Worm (Caenorhabditis elegans): ENCODE data around the gene arx-4.

- TF ChIP-seq nfya-1 (tag; optimal IDR thresholded peaks at IDR 0.05; ENCODE audit: borderline replicate concordance, insufficient read depth) (no peak), akir-1 (GFP tag; optimal IDR thresholded peaks at IDR 0.05) (no peak), attf-5 (GFP tag; optimal IDR thresholded peaks at IDR 0.05) (no peak), lin-40 (tag; optimal IDR thresholded peaks at IDR 0.05) (no peak), zim-3 (tag; optimal IDR thresholded peaks at IDR 0.05) (no peak), lin-26 (GFP tag; IDR thresholded peaks at IDR 0.05) (no peak), unc-62 (GFP tag; optimal IDR thresholded peaks at IDR 0.05) (no peak), ztf-6 (GFP tag; IDR thresholded peaks at IDR 0.05) (no peak), ekl-4 (GFP tag; IDR thresholded peaks at IDR 0.05) (no peak), nfyb-1 (GFP tag; IDR thresholded peaks at IDR 0.05) (no peak), ZK185.1 (tag; optimal IDR thresholded peaks at IDR 0.05; ENCODE audit: poor library complexity, severe bottlenecking) (no peak), unc-130 (GFP tag; optimal IDR thresholded peaks at IDR 0.05) (no peak), aptf-3 (GFP tag; IDR thresholded peaks at IDR 0.05) (no peak)
These were observed 17.5 kb upstream of the arx-4 start for ce11 chrIII:844577-844976.
